Worm (Caenorhabditis elegans) whole organism, mixed stage, embryonic: Measurements from ENCODE around the gene hmp-1.

Experiments used
- M03D4.4 ChIP-seq: sonication (generic microtip); optimal IDR thresholded peaks from 2 replicates; lab custom pipeline; 2017; ENCODE audit warnings: mild to moderate bottlenecking, missing genetic modification characterization, missing compliant biosample characterization
- bed-3 ChIP-seq: fragments of 200-800 bp; sonication (Bioruptor generic); optimal IDR thresholded peaks from 3 replicates; lab custom pipeline; 2018; ENCODE audit warnings: mild to moderate bottlenecking, missing genetic modification characterization, moderate library complexity, missing compliant biosample characterization
- blmp-1 ChIP-seq: fragments of 150-350 bp; optimal IDR thresholded peaks from 2 replicates; lab custom pipeline; 2014; ENCODE audit warnings: missing biosample characterization, missing genetic modification characterization
- ceh-39 ChIP-seq: fragments of 150-350 bp; optimal IDR thresholded peaks from 2 replicates; lab custom pipeline; 2014; ENCODE audit warnings: missing biosample characterization, missing genetic modification characterization
- ceh-43 ChIP-seq: fragments of 200-800 bp; sonication (Bioruptor generic); optimal IDR thresholded peaks from 2 replicates; lab custom pipeline; 2018; ENCODE audit warnings: mild to moderate bottlenecking, missing genetic modification characterization, moderate library complexity, missing compliant biosample characterization
- ceh-83 ChIP-seq: fragments of 200-800 bp; sonication (Bioruptor generic); optimal IDR thresholded peaks from 2 replicates; lab custom pipeline; 2018; ENCODE audit warnings: mild to moderate bottlenecking, missing genetic modification characterization, missing compliant biosample characterization
- ces-1 ChIP-seq: fragments of 150-350 bp; optimal IDR thresholded peaks from 2 replicates; lab custom pipeline; 2014; ENCODE audit warnings: missing biosample characterization, missing genetic modification reagents, missing genetic modification characterization
- cnd-1 ChIP-seq: fragments of 200-800 bp; sonication (Bioruptor generic); optimal IDR thresholded peaks from 2 replicates; lab custom pipeline; 2018; ENCODE audit warnings: mild to moderate bottlenecking, missing genetic modification characterization, missing compliant biosample characterization
- drap-1 ChIP-seq: fragments of 200-800 bp; sonication (Bioruptor generic); optimal IDR thresholded peaks from 3 replicates; lab custom pipeline; 2018; ENCODE audit warnings: mild to moderate bottlenecking, missing genetic modification characterization, missing compliant biosample characterization
- elt-1 ChIP-seq: sonication (generic microtip); optimal IDR thresholded peaks from 2 replicates; lab custom pipeline; 2017; ENCODE audit warnings: missing genetic modification characterization, mild to moderate bottlenecking, missing compliant biosample characterization, antibody characterized with exemption, moderate library complexity, borderline replicate concordance; ENCODE audit not compliant: insufficient read depth
- elt-3 ChIP-seq: fragments of 150-350 bp; optimal IDR thresholded peaks from 2 replicates; lab custom pipeline; 2014; ENCODE audit warnings: missing biosample characterization, missing genetic modification characterization
- flh-1 ChIP-seq: fragments of 200-800 bp; sonication (Bioruptor generic); optimal IDR thresholded peaks from 2 replicates; lab custom pipeline; 2018; ENCODE audit warnings: mild to moderate bottlenecking, missing genetic modification characterization, moderate library complexity, missing compliant biosample characterization
- ham-2 ChIP-seq: fragments of 200-800 bp; sonication (Bioruptor generic); optimal IDR thresholded peaks from 2 replicates; lab custom pipeline; 2018; ENCODE audit warnings: mild to moderate bottlenecking, missing genetic modification characterization, missing compliant biosample characterization
- hlh-1 ChIP-seq: fragments of 150-350 bp; optimal IDR thresholded peaks from 2 replicates; lab custom pipeline; 2014; ENCODE audit warnings: missing biosample characterization, missing genetic modification reagents, missing genetic modification characterization
- lin-13 ChIP-seq: fragments of 150-350 bp; optimal IDR thresholded peaks from 2 replicates; lab custom pipeline; 2014; ENCODE audit warnings: missing biosample characterization, missing genetic modification characterization
- lin-32 ChIP-seq: fragments of 200-800 bp; sonication (Bioruptor generic); optimal IDR thresholded peaks from 2 replicates; lab custom pipeline; 2018; ENCODE audit warnings: mild to moderate bottlenecking, missing genetic modification characterization, missing compliant biosample characterization
- lsy-2 ChIP-seq: fragments of 150-350 bp; optimal IDR thresholded peaks from 2 replicates; lab custom pipeline; 2014; ENCODE audit warnings: missing biosample characterization, missing genetic modification characterization
- mab-5 ChIP-seq: fragments of 150-350 bp; optimal IDR thresholded peaks from 2 replicates; lab custom pipeline; 2014; ENCODE audit warnings: missing biosample characterization, missing genetic modification characterization
- mep-1 ChIP-seq: fragments of 150-350 bp; optimal IDR thresholded peaks from 2 replicates; lab custom pipeline; 2017; ENCODE audit warnings: missing biosample characterization, missing genetic modification reagents, missing genetic modification characterization, inconsistent platforms
- mls-2 ChIP-seq: sonication (generic microtip); optimal IDR thresholded peaks from 2 replicates; lab custom pipeline; 2016; ENCODE audit warnings: mild to moderate bottlenecking, missing genetic modification characterization, moderate library complexity, missing compliant biosample characterization
- nhr-12 ChIP-seq: fragments of 150-350 bp; optimal IDR thresholded peaks from 2 replicates; lab custom pipeline; 2014; ENCODE audit warnings: missing biosample characterization, missing genetic modification characterization
- nhr-2 ChIP-seq: fragments of 150-350 bp; optimal IDR thresholded peaks from 2 replicates; lab custom pipeline; 2014; ENCODE audit warnings: missing biosample characterization, missing genetic modification characterization
- nhr-237 ChIP-seq: fragments of 150-350 bp; optimal IDR thresholded peaks from 2 replicates; lab custom pipeline; 2014; ENCODE audit warnings: missing biosample characterization, missing genetic modification characterization
- nhr-28 ChIP-seq: fragments of 150-350 bp; optimal IDR thresholded peaks from 2 replicates; lab custom pipeline; 2014; ENCODE audit warnings: missing biosample characterization, missing genetic modification characterization
- nhr-76 ChIP-seq: sonication (generic microtip); optimal IDR thresholded peaks from 2 replicates; lab custom pipeline; 2017; ENCODE audit warnings: missing biosample characterization, missing genetic modification characterization
- pha-4 ChIP-seq: fragments of 150-350 bp; optimal IDR thresholded peaks from 2 replicates; lab custom pipeline; 2018; ENCODE audit warnings: missing biosample characterization, missing genetic modification reagents, missing genetic modification characterization
- sem-2 ChIP-seq: fragments of 200-800 bp; sonication (Bioruptor generic); optimal IDR thresholded peaks from 2 replicates; lab custom pipeline; 2018; ENCODE audit warnings: mild to moderate bottlenecking, missing genetic modification characterization, missing compliant biosample characterization
- snpc-4 ChIP-seq: fragments of 150-350 bp; optimal IDR thresholded peaks from 2 replicates; lab custom pipeline; 2014; ENCODE audit warnings: missing biosample characterization, missing genetic modification characterization
- sptf-1 ChIP-seq: sonication (generic microtip); optimal IDR thresholded peaks from 2 replicates; lab custom pipeline; 2017; ENCODE audit warnings: mild to moderate bottlenecking, missing genetic modification characterization, moderate library complexity, missing compliant biosample characterization
- tbx-8 ChIP-seq: fragments of 200-800 bp; sonication (Bioruptor generic); optimal IDR thresholded peaks from 2 replicates; lab custom pipeline; 2018; ENCODE audit warnings: mild to moderate bottlenecking, missing genetic modification characterization, moderate library complexity, missing compliant biosample characterization
- unc-120 ChIP-seq: sonication (generic microtip); optimal IDR thresholded peaks from 2 replicates; lab custom pipeline; 2017; ENCODE audit warnings: missing genetic modification characterization, missing compliant biosample characterization; ENCODE audit not compliant: poor library complexity, severe bottlenecking
- unc-39 ChIP-seq: fragments of 150-350 bp; optimal IDR thresholded peaks from 2 replicates; lab custom pipeline; 2014; ENCODE audit warnings: missing biosample characterization, missing genetic modification characterization
- unc-62 ChIP-seq: fragments of 150-350 bp; optimal IDR thresholded peaks from 2 replicates; lab custom pipeline; 2014; ENCODE audit warnings: missing biosample characterization, missing genetic modification reagents, missing genetic modification characterization
- zip-8 ChIP-seq: fragments of 150-350 bp; optimal IDR thresholded peaks from 2 replicates; lab custom pipeline; 2014; ENCODE audit warnings: missing biosample characterization, missing genetic modification characterization
- ztf-11 ChIP-seq: fragments of 150-350 bp; optimal IDR thresholded peaks from 2 replicates; lab custom pipeline; 2014; ENCODE audit warnings: missing biosample characterization, missing genetic modification characterization

hmp-1 gene

ce11 chrV:11844828-11845227, 843 bp upstream of the hmp-1 start:
- TF ChIP-seq ces-1 (GFP tag; lab: Kevin White, UChicago) (peak; percentile 91), ceh-39 (tag; lab: Kevin White, UChicago) (no peak), mab-5 (tag; lab: Kevin White, UChicago) (no peak), mep-1 (no peak), blmp-1 (tag; lab: Kevin White, UChicago) (no peak), bed-3 (GFP tag; lab: Kevin White, UChicago) (no peak), sptf-1 (tag; lab: Kevin White, UChicago) (peak; percentile 39), nhr-12 (no peak), nhr-237 (tag; lab: Kevin White, UChicago) (no peak), lin-13 (peak; percentile 35), unc-120 (peak; percentile 9), mls-2 (peak; percentile 56), nhr-2 (peak; percentile 90), drap-1 (GFP tag; lab: Kevin White, UChicago) (no peak), flh-1 (GFP tag; lab: Kevin White, UChicago) (no peak), nhr-76 (tag; lab: Kevin White, UChicago) (no peak), ham-2 (GFP tag; lab: Kevin White, UChicago) (peak; percentile 59), tbx-8 (no peak), elt-3 (tag; lab: Kevin White, UChicago) (no peak), ceh-83 (GFP tag; lab: Kevin White, UChicago) (no peak), ceh-43 (GFP tag; lab: Kevin White, UChicago) (no peak), ztf-11 (tag; lab: Kevin White, UChicago) (no peak), elt-1 (tag; lab: Kevin White, UChicago) (no peak), cnd-1 (tag; lab: Kevin White, UChicago) (peak; percentile 84), hlh-1 (peak; percentile 3), pha-4 (tag; lab: Kevin White, UChicago) (no peak), lsy-2 (tag; lab: Kevin White, UChicago) (no peak), zip-8 (no peak), sem-2 (GFP tag; lab: Kevin White, UChicago) (no peak), unc-39 (tag; lab: Kevin White, UChicago) (no peak), lin-32 (no peak), M03D4.4 (tag; lab: Kevin White, UChicago) (peak; percentile 39), unc-62 (GFP tag; lab: Kevin White, UChicago) (peak; percentile 50), snpc-4 (tag; lab: Kevin White, UChicago) (no peak), nhr-28 (no peak)

DNA sequence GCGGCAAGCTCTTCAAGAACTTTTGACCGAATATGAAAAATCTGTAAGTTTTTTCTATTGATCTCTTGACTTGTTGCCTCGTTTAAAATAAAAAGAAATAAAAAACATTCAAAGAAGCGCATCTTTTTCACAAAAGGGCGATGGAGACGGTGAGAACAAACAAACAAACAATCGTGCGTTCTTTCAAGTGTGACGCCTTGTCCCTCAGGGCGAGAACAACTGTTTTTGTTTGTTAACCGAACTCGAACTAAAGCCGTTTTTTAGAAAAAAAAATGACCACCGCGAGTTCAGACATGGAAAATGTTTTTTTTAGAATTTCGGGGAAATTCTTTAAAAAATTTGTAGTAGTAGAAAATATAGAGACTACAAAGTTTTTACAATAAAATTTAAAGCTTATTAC, 1.3 kb downstream of the hmp-1 start:
- TF ChIP-seq unc-62 (GFP tag; lab: Kevin White, UChicago), result no peak
- TF ChIP-seq M03D4.4 (tag; lab: Kevin White, UChicago), result no peak
- TF ChIP-seq nhr-12, result no peak
- no peak for TF ChIP-seq ceh-43 (GFP tag; lab: Kevin White, UChicago)
- no peak for TF ChIP-seq pha-4 (tag; lab: Kevin White, UChicago)
- no peak for TF ChIP-seq zip-8
- TF ChIP-seq elt-1 (tag; lab: Kevin White, UChicago), result no peak
- no peak for TF ChIP-seq flh-1 (GFP tag; lab: Kevin White, UChicago)
- TF ChIP-seq mep-1, result no peak
- no peak for TF ChIP-seq elt-3 (tag; lab: Kevin White, UChicago)
- TF ChIP-seq mls-2, result no peak
- TF ChIP-seq mab-5 (tag; lab: Kevin White, UChicago), result no peak
- TF ChIP-seq ceh-39 (tag; lab: Kevin White, UChicago), result no peak
- TF ChIP-seq drap-1 (GFP tag; lab: Kevin White, UChicago), result no peak
- TF ChIP-seq nhr-237 (tag; lab: Kevin White, UChicago), result no peak
- no peak for TF ChIP-seq cnd-1 (tag; lab: Kevin White, UChicago)
- no peak for TF ChIP-seq tbx-8
- TF ChIP-seq blmp-1 (tag; lab: Kevin White, UChicago), result no peak

- no peak for TF ChIP-seq blmp-1 (tag; lab: Kevin White, UChicago)
Observed at ce11 chrV:11849408-11849807, 3.7 kb downstream of the hmp-1 start.

DNA sequence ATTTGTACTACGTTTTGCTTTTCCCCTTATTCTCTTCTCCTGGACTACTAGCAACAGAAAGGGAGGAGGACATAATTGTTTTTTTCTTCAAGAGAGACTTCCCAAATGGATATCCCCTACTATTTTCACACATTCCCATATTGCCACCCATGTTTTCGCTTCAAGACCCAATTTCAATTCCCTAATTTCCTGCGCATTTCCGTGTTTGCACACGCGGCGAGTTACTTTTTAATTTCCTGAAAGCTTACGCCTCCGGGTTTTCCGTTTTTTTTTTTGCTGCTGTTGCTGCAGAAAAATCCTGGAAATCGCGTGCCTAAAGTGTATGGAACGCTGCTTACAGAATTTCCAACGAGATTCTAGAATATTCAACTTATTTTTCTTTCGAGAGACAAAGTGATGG, 6.6 kb downstream of the hmp-1 start:
- no peak for TF ChIP-seq unc-120
- TF ChIP-seq ces-1 (GFP tag; lab: Kevin White, UChicago), result peak; percentile 37
- TF ChIP-seq mls-2, result peak; percentile 30
